Worm (Caenorhabditis elegans) whole organism, mixed stage, embryonic: Measurements from ENCODE around the gene clc-4.

ENCODE experiments used
- M03D4.4 ChIP-seq: sonication (generic microtip); optimal IDR thresholded peaks from 2 replicates; lab custom pipeline; 2017; ENCODE audit warnings: mild to moderate bottlenecking, missing genetic modification characterization, missing compliant biosample characterization
- bed-3 ChIP-seq: fragments of 200-800 bp; sonication (Bioruptor generic); optimal IDR thresholded peaks from 3 replicates; lab custom pipeline; 2018; ENCODE audit warnings: mild to moderate bottlenecking, missing genetic modification characterization, moderate library complexity, missing compliant biosample characterization
- blmp-1 ChIP-seq: fragments of 150-350 bp; optimal IDR thresholded peaks from 2 replicates; lab custom pipeline; 2014; ENCODE audit warnings: missing biosample characterization, missing genetic modification characterization
- ceh-39 ChIP-seq: fragments of 150-350 bp; optimal IDR thresholded peaks from 2 replicates; lab custom pipeline; 2014; ENCODE audit warnings: missing biosample characterization, missing genetic modification characterization
- ceh-43 ChIP-seq: fragments of 200-800 bp; sonication (Bioruptor generic); optimal IDR thresholded peaks from 2 replicates; lab custom pipeline; 2018; ENCODE audit warnings: mild to moderate bottlenecking, missing genetic modification characterization, moderate library complexity, missing compliant biosample characterization
- ceh-83 ChIP-seq: fragments of 200-800 bp; sonication (Bioruptor generic); optimal IDR thresholded peaks from 2 replicates; lab custom pipeline; 2018; ENCODE audit warnings: mild to moderate bottlenecking, missing genetic modification characterization, missing compliant biosample characterization
- ces-1 ChIP-seq: fragments of 150-350 bp; optimal IDR thresholded peaks from 2 replicates; lab custom pipeline; 2014; ENCODE audit warnings: missing biosample characterization, missing genetic modification reagents, missing genetic modification characterization
- cnd-1 ChIP-seq: fragments of 200-800 bp; sonication (Bioruptor generic); optimal IDR thresholded peaks from 2 replicates; lab custom pipeline; 2018; ENCODE audit warnings: mild to moderate bottlenecking, missing genetic modification characterization, missing compliant biosample characterization
- drap-1 ChIP-seq: fragments of 200-800 bp; sonication (Bioruptor generic); optimal IDR thresholded peaks from 3 replicates; lab custom pipeline; 2018; ENCODE audit warnings: mild to moderate bottlenecking, missing genetic modification characterization, missing compliant biosample characterization
- elt-1 ChIP-seq: sonication (generic microtip); optimal IDR thresholded peaks from 2 replicates; lab custom pipeline; 2017; ENCODE audit warnings: missing genetic modification characterization, mild to moderate bottlenecking, missing compliant biosample characterization, antibody characterized with exemption, moderate library complexity, borderline replicate concordance; ENCODE audit not compliant: insufficient read depth
- elt-3 ChIP-seq: fragments of 150-350 bp; optimal IDR thresholded peaks from 2 replicates; lab custom pipeline; 2014; ENCODE audit warnings: missing biosample characterization, missing genetic modification characterization
- flh-1 ChIP-seq: fragments of 200-800 bp; sonication (Bioruptor generic); optimal IDR thresholded peaks from 2 replicates; lab custom pipeline; 2018; ENCODE audit warnings: mild to moderate bottlenecking, missing genetic modification characterization, moderate library complexity, missing compliant biosample characterization
- ham-2 ChIP-seq: fragments of 200-800 bp; sonication (Bioruptor generic); optimal IDR thresholded peaks from 2 replicates; lab custom pipeline; 2018; ENCODE audit warnings: mild to moderate bottlenecking, missing genetic modification characterization, missing compliant biosample characterization
- hlh-1 ChIP-seq: fragments of 150-350 bp; optimal IDR thresholded peaks from 2 replicates; lab custom pipeline; 2014; ENCODE audit warnings: missing biosample characterization, missing genetic modification reagents, missing genetic modification characterization
- lin-13 ChIP-seq: fragments of 150-350 bp; optimal IDR thresholded peaks from 2 replicates; lab custom pipeline; 2014; ENCODE audit warnings: missing biosample characterization, missing genetic modification characterization
- lin-32 ChIP-seq: fragments of 200-800 bp; sonication (Bioruptor generic); optimal IDR thresholded peaks from 2 replicates; lab custom pipeline; 2018; ENCODE audit warnings: mild to moderate bottlenecking, missing genetic modification characterization, missing compliant biosample characterization
- mep-1 ChIP-seq: fragments of 150-350 bp; optimal IDR thresholded peaks from 2 replicates; lab custom pipeline; 2017; ENCODE audit warnings: missing biosample characterization, missing genetic modification reagents, missing genetic modification characterization, inconsistent platforms
- mls-2 ChIP-seq: sonication (generic microtip); optimal IDR thresholded peaks from 2 replicates; lab custom pipeline; 2016; ENCODE audit warnings: mild to moderate bottlenecking, missing genetic modification characterization, moderate library complexity, missing compliant biosample characterization
- nhr-12 ChIP-seq: fragments of 150-350 bp; optimal IDR thresholded peaks from 2 replicates; lab custom pipeline; 2014; ENCODE audit warnings: missing biosample characterization, missing genetic modification characterization
- nhr-237 ChIP-seq: fragments of 150-350 bp; optimal IDR thresholded peaks from 2 replicates; lab custom pipeline; 2014; ENCODE audit warnings: missing biosample characterization, missing genetic modification characterization
- nhr-28 ChIP-seq: fragments of 150-350 bp; optimal IDR thresholded peaks from 2 replicates; lab custom pipeline; 2014; ENCODE audit warnings: missing biosample characterization, missing genetic modification characterization
- nhr-76 ChIP-seq: sonication (generic microtip); optimal IDR thresholded peaks from 2 replicates; lab custom pipeline; 2017; ENCODE audit warnings: missing biosample characterization, missing genetic modification characterization
- pha-4 ChIP-seq: fragments of 150-350 bp; optimal IDR thresholded peaks from 2 replicates; lab custom pipeline; 2018; ENCODE audit warnings: missing biosample characterization, missing genetic modification reagents, missing genetic modification characterization
- sem-2 ChIP-seq: fragments of 200-800 bp; sonication (Bioruptor generic); optimal IDR thresholded peaks from 2 replicates; lab custom pipeline; 2018; ENCODE audit warnings: mild to moderate bottlenecking, missing genetic modification characterization, missing compliant biosample characterization
- snpc-4 ChIP-seq: fragments of 150-350 bp; optimal IDR thresholded peaks from 2 replicates; lab custom pipeline; 2014; ENCODE audit warnings: missing biosample characterization, missing genetic modification characterization
- sptf-1 ChIP-seq: sonication (generic microtip); optimal IDR thresholded peaks from 2 replicates; lab custom pipeline; 2017; ENCODE audit warnings: mild to moderate bottlenecking, missing genetic modification characterization, moderate library complexity, missing compliant biosample characterization
- tbx-8 ChIP-seq: fragments of 200-800 bp; sonication (Bioruptor generic); optimal IDR thresholded peaks from 2 replicates; lab custom pipeline; 2018; ENCODE audit warnings: mild to moderate bottlenecking, missing genetic modification characterization, moderate library complexity, missing compliant biosample characterization
- unc-120 ChIP-seq: sonication (generic microtip); optimal IDR thresholded peaks from 2 replicates; lab custom pipeline; 2017; ENCODE audit warnings: missing genetic modification characterization, missing compliant biosample characterization; ENCODE audit not compliant: poor library complexity, severe bottlenecking
- unc-39 ChIP-seq: fragments of 150-350 bp; optimal IDR thresholded peaks from 2 replicates; lab custom pipeline; 2014; ENCODE audit warnings: missing biosample characterization, missing genetic modification characterization
- unc-62 ChIP-seq: fragments of 150-350 bp; optimal IDR thresholded peaks from 2 replicates; lab custom pipeline; 2014; ENCODE audit warnings: missing biosample characterization, missing genetic modification reagents, missing genetic modification characterization
- zip-8 ChIP-seq: fragments of 150-350 bp; optimal IDR thresholded peaks from 2 replicates; lab custom pipeline; 2014; ENCODE audit warnings: missing biosample characterization, missing genetic modification characterization
- ztf-11 ChIP-seq: fragments of 150-350 bp; optimal IDR thresholded peaks from 2 replicates; lab custom pipeline; 2014; ENCODE audit warnings: missing biosample characterization, missing genetic modification characterization

The clc-4 gene

ce11 chrX:10769232-10769738, 14.4 kb downstream of the clc-4 start, which contains the start of gene sma-9:
Gene sma-9 (plus strand): TSS chrX:10769282.
- TF ChIP-seq elt-1 (tag; lab: Kevin White, UChicago): peak; percentile 93
- TF ChIP-seq lin-13: no peak
- TF ChIP-seq, all 35 proteins: peak for 1

ce11 chrX:10768289-10769153, 15.2 kb downstream of the clc-4 start:
- no peak for TF ChIP-seq snpc-4 (tag; lab: Kevin White, UChicago)
- no peak for TF ChIP-seq nhr-76 (tag; lab: Kevin White, UChicago)
- TF ChIP-seq ham-2 (GFP tag; lab: Kevin White, UChicago): no peak
- TF ChIP-seq unc-62 (GFP tag; lab: Kevin White, UChicago): no peak
- TF ChIP-seq blmp-1 (tag; lab: Kevin White, UChicago): no peak
- TF ChIP-seq elt-3 (tag; lab: Kevin White, UChicago): no peak
- TF ChIP-seq flh-1: no peak
- no peak for TF ChIP-seq nhr-28 (tag; lab: Kevin White, UChicago)
- TF ChIP-seq zip-8: no peak
- peak; percentile 5 for TF ChIP-seq ceh-83 (GFP tag; lab: Kevin White, UChicago)
- no peak for TF ChIP-seq drap-1 (GFP tag; lab: Kevin White, UChicago)
- TF ChIP-seq mls-2 (tag; lab: Kevin White, UChicago): no peak
- TF ChIP-seq unc-39 (tag; lab: Kevin White, UChicago): no peak
- no peak for TF ChIP-seq pha-4 (tag; lab: Kevin White, UChicago)
- peak; percentile 20 for TF ChIP-seq elt-1 (tag; lab: Kevin White, UChicago)
- no peak for TF ChIP-seq M03D4.4 (tag; lab: Kevin White, UChicago)
- TF ChIP-seq nhr-12 (tag; lab: Kevin White, UChicago): no peak
- peak; percentile 69 for TF ChIP-seq hlh-1 (tag; lab: Kevin White, UChicago)
- no peak for TF ChIP-seq tbx-8 (GFP tag; lab: Kevin White, UChicago)
- no peak for TF ChIP-seq mep-1 (tag; lab: Kevin White, UChicago)

- TF ChIP-seq elt-1 (tag; lab: Kevin White, UChicago): no peak
- no peak for TF ChIP-seq ceh-43
- TF ChIP-seq ztf-11: no peak
- TF ChIP-seq snpc-4 (tag; lab: Kevin White, UChicago): no peak
- no peak for TF ChIP-seq ham-2 (GFP tag; lab: Kevin White, UChicago)
- no peak for TF ChIP-seq hlh-1 (tag; lab: Kevin White, UChicago)
- TF ChIP-seq bed-3 (GFP tag; lab: Kevin White, UChicago): no peak
- TF ChIP-seq nhr-12 (tag; lab: Kevin White, UChicago): no peak
- TF ChIP-seq nhr-76 (tag; lab: Kevin White, UChicago): no peak
Measured at ce11 chrX:10767669-10768068, 16.1 kb downstream of the clc-4 start.

ce11 chrX:10766966-10767644, 16.6 kb downstream of the clc-4 start:
- no peak for TF ChIP-seq ceh-39 (tag; lab: Kevin White, UChicago)
- peak; percentile 39 for TF ChIP-seq elt-1 (tag; lab: Kevin White, UChicago)
- TF ChIP-seq ces-1: peak; percentile 18
- TF ChIP-seq unc-120 (tag; lab: Kevin White, UChicago): no peak
- TF ChIP-seq nhr-237 (tag; lab: Kevin White, UChicago): no peak

ce11 chrX:10766123-10766622, 17.5 kb downstream of the clc-4 start:
- TF ChIP-seq M03D4.4 (tag; lab: Kevin White, UChicago) (peak; percentile 62), nhr-28 (tag; lab: Kevin White, UChicago) (peak; percentile 39), snpc-4 (tag; lab: Kevin White, UChicago) (no peak), tbx-8 (GFP tag; lab: Kevin White, UChicago) (no peak), ces-1 (peak; percentile 100), pha-4 (tag; lab: Kevin White, UChicago) (peak; percentile 70), unc-62 (GFP tag; lab: Kevin White, UChicago) (peak; percentile 99), lin-32 (GFP tag; lab: Kevin White, UChicago) (no peak), bed-3 (GFP tag; lab: Kevin White, UChicago) (no peak), nhr-12 (tag; lab: Kevin White, UChicago) (no peak), unc-120 (tag; lab: Kevin White, UChicago) (peak; percentile 98), cnd-1 (tag; lab: Kevin White, UChicago) (peak; percentile 17), ceh-39 (tag; lab: Kevin White, UChicago) (peak; percentile 81), elt-3 (tag; lab: Kevin White, UChicago) (peak; percentile 66), flh-1 (no peak), sem-2 (no peak), nhr-76 (tag; lab: Kevin White, UChicago) (no peak), zip-8 (no peak), ceh-43 (peak; percentile 20), unc-39 (tag; lab: Kevin White, UChicago) (no peak), mep-1 (tag; lab: Kevin White, UChicago) (peak; percentile 84), sptf-1 (tag; lab: Kevin White, UChicago) (peak; percentile 4), nhr-237 (tag; lab: Kevin White, UChicago) (peak; percentile 87), blmp-1 (tag; lab: Kevin White, UChicago) (peak; percentile 68), mls-2 (tag; lab: Kevin White, UChicago) (peak; percentile 78), hlh-1 (tag; lab: Kevin White, UChicago) (peak; percentile 73), lin-13 (no peak), ceh-83 (GFP tag; lab: Kevin White, UChicago) (no peak), ham-2 (GFP tag; lab: Kevin White, UChicago) (peak; percentile 77)
